Worm (Caenorhabditis elegans): ENCODE results near the gene ZK1010.8.

ce11 chrIII:12952615-12953014 lies 47.9 kb downstream of the ZK1010.8 start:
- TF ChIP-seq zag-1 (tag; optimal IDR thresholded peaks at IDR 0.05): no peak
- no peak for TF ChIP-seq pag-3 (tag; optimal IDR thresholded peaks at IDR 0.05; ENCODE audit: borderline replicate concordance, insufficient read depth)
